Fruit fly (Drosophila melanogaster): ENCODE data around the gene Hk.

Hk gene

DNA sequence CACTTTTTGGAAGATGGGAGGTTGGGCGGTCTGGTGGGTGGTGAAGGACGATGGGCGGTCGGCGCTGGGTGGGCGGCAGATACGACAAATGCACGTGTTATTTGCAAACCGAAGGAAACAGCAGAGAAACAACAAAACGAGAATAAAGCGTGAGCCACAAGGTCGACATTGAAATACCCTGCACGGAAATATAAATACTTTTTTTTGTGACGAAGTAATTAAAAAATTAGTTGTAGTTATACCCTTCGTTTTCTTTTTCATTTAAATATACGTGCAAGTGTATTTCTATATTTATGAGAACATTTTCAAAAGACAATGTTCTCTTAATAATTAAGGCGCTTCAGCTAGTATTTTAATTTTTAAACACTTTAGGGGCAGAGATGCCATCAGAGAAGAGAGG, 12.6 kb downstream of the Hk start (continued):
- TF ChIP-seq pho (GFP tag; optimal IDR thresholded peaks at IDR 0.05) (no peak), D19A (tag; optimal IDR thresholded peaks at IDR 0.05) (peak; percentile 57), sr (GFP tag; IDR thresholded peaks at IDR 0.05) (no peak), tap (tag; optimal IDR thresholded peaks at IDR 0.05) (no peak), cad (GFP tag; optimal IDR thresholded peaks at IDR 0.05) (no peak), CG2202 (tag; optimal IDR thresholded peaks at IDR 0.05) (no peak), Lpt (GFP tag; optimal IDR thresholded peaks at IDR 0.05) (no peak), luna (GFP tag; optimal IDR thresholded peaks at IDR 0.05) (no peak), sens (GFP tag) (no peak), sob (GFP tag; IDR thresholded peaks at IDR 0.05) (no peak), CHES-1-like (GFP tag; optimal IDR thresholded peaks at IDR 0.05) (no peak), CG8359 (GFP tag; optimal IDR thresholded peaks at IDR 0.05; ENCODE audit: borderline replicate concordance) (no peak), run (tag; optimal IDR thresholded peaks at IDR 0.05) (no peak), Sry-δ (GFP tag; optimal IDR thresholded peaks at IDR 0.05) (no peak), slbo (GFP tag; IDR thresholded peaks at IDR 0.05) (peak; percentile 59), BtbVII (GFP tag; optimal IDR thresholded peaks at IDR 0.05) (peak; percentile 8), CG11504 (tag; optimal IDR thresholded peaks at IDR 0.05) (peak; percentile 19), CG2678 (tag; optimal IDR thresholded peaks at IDR 0.05) (peak; percentile 52), Atf6 (GFP tag; IDR thresholded peaks at IDR 0.05) (peak; percentile 42; the same call in 1 of the 2 replicates), kah (GFP tag; optimal IDR thresholded peaks at IDR 0.05) (no peak), fru (optimal IDR thresholded peaks at IDR 0.05) (no peak), sqz (GFP tag; optimal IDR thresholded peaks at IDR 0.05) (no peak), ind (GFP tag; optimal IDR thresholded peaks at IDR 0.05) (no peak), klu (GFP tag; IDR thresholded peaks at IDR 0.05) (no peak), CG13424 (tag; optimal IDR thresholded peaks at IDR 0.05) (peak; percentile 4), kni (GFP tag; optimal IDR thresholded peaks at IDR 0.05) (no peak), PHDP (tag; optimal IDR thresholded peaks at IDR 0.05) (peak; percentile 2), CrebB (tag; optimal IDR thresholded peaks at IDR 0.05) (no peak), caup (GFP tag; optimal IDR thresholded peaks at IDR 0.05; ENCODE audit: severe bottlenecking) (peak; percentile 26), CG9727 (GFP tag; optimal IDR thresholded peaks at IDR 0.05) (peak; percentile 18), row (GFP tag; IDR thresholded peaks at IDR 0.05) (peak; percentile 59), Dfd (GFP tag; optimal IDR thresholded peaks at IDR 0.05) (no peak), Dbx (GFP tag; IDR thresholded peaks at IDR 0.05) (0 out of 3 replicates have a peak, but pooled peaks have one; percentile 28), B-H2 (GFP tag; optimal IDR thresholded peaks at IDR 0.05) (no peak), fd96Cb (tag; optimal IDR thresholded peaks at IDR 0.05) (no peak), pros (GFP tag; optimal IDR thresholded peaks at IDR 0.05) (no peak), CG13775 (GFP tag; optimal IDR thresholded peaks at IDR 0.05) (no peak), NC2α (GFP tag; optimal IDR thresholded peaks at IDR 0.05) (no peak), al (GFP tag; IDR thresholded peaks at IDR 0.05) (no peak), Fer3 (tag; optimal IDR thresholded peaks at IDR 0.05) (peak; percentile 13), Asciz (GFP tag; optimal IDR thresholded peaks at IDR 0.05) (no peak), fd3F (GFP tag; optimal IDR thresholded peaks at IDR 0.05) (no peak), Sin3A (optimal IDR thresholded peaks at IDR 0.05) (no peak), HmgZ (tag; optimal IDR thresholded peaks at IDR 0.05) (no peak), her (GFP tag; optimal IDR thresholded peaks at IDR 0.05) (no peak), br (optimal IDR thresholded peaks at IDR 0.05) (no peak), phol (tag; optimal IDR thresholded peaks at IDR 0.05) (no peak), CG12104 (GFP tag; optimal IDR thresholded peaks at IDR 0.05) (no peak), schlank (tag; optimal IDR thresholded peaks at IDR 0.05) (no peak), CG7372 (GFP tag; IDR thresholded peaks at IDR 0.05) (no peak), lab (GFP tag; optimal IDR thresholded peaks at IDR 0.05) (peak; percentile 59), slou (GFP tag; optimal IDR thresholded peaks at IDR 0.05) (no peak), CG3407 (GFP tag; optimal IDR thresholded peaks at IDR 0.05) (no peak)

All from whole organism, embryonic.